Fruit fly (Drosophila melanogaster) whole organism: Measurements from ENCODE around the gene Dscam2.

Experiments used
- Dll ChIP-seq: fragments of >200 bp; optimal IDR thresholded peaks from 2 replicates; lab custom pipeline; 2017
- pan ChIP-seq: fragments of >200 bp; optimal IDR thresholded peaks from 2 replicates; lab custom pipeline; 2017
- psq ChIP-seq: fragments of >200 bp; optimal IDR thresholded peaks from 2 replicates; lab custom pipeline; 2017
- usp ChIP-seq: fragments of >200 bp; optimal IDR thresholded peaks from 2 replicates; lab custom pipeline; 2017; ENCODE audit warnings: missing biosample characterization, missing genetic modification characterization, mixed read lengths

DNA sequence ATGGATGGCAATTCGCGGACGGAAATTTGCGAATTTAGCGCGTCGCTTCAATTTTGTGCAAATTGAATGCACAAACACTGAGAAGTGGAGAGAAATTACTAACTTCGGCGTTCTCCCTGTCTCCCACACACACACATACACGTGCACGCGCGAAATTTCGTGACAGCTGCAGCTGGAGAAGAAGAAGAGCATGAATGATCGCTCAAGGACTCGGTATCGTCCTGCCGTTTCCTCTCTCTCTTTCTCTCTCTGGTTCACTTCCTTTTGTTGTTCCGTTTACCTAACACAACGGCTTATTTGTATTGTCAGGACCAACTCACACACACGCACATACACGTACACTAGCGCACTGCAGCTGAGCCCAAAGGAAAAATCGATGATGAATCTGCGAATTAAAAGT is 33.5 kb downstream of the Dscam2 start:
- no peak for TF ChIP-seq pan (lab: Kevin White, UChicago)
- TF ChIP-seq psq (lab: Kevin White, UChicago) = no peak
- no peak for TF ChIP-seq Dll (lab: Kevin White, UChicago)
- no peak for TF ChIP-seq usp
